Worm (Caenorhabditis elegans) whole organism, L3 larva: Measurements from ENCODE around the gene msp-59.

ENCODE experiments used
- fkh-2 ChIP-seq: fragments of 150-350 bp; optimal IDR thresholded peaks from 2 replicates; lab custom pipeline; 2014; ENCODE audit warnings: missing biosample characterization, missing genetic modification reagents, missing genetic modification characterization
- fos-1 ChIP-seq: fragments of 150-350 bp; optimal IDR thresholded peaks from 2 replicates; lab custom pipeline; 2014; ENCODE audit warnings: missing biosample characterization, missing genetic modification characterization
- jun-1 ChIP-seq: fragments of 150-350 bp; optimal IDR thresholded peaks from 2 replicates; lab custom pipeline; 2014; ENCODE audit warnings: missing biosample characterization, missing genetic modification reagents, missing genetic modification characterization
- lsy-12 ChIP-seq: sonication (generic microtip); optimal IDR thresholded peaks from 2 replicates; lab custom pipeline; 2016; ENCODE audit warnings: mild to moderate bottlenecking, missing genetic modification characterization, missing compliant biosample characterization
- nhr-25 ChIP-seq: sonication (generic microtip); optimal IDR thresholded peaks from 2 replicates; lab custom pipeline; 2017; ENCODE audit warnings: missing biosample characterization, missing genetic modification characterization

ce11 chrIV:5318835-5319303 is 6.0 kb upstream of the msp-59 start, which contains the start of gene slc-46A:
- TF ChIP-seq nhr-25 (no peak), fos-1 (tag; lab: Kevin White, UChicago) (no peak), jun-1 (tag; lab: Kevin White, UChicago) (no peak), fkh-2 (tag; lab: Kevin White, UChicago) (no peak), lsy-12 (no peak)
